Worm (Caenorhabditis elegans): ENCODE data around the gene cysl-3.

DNA sequence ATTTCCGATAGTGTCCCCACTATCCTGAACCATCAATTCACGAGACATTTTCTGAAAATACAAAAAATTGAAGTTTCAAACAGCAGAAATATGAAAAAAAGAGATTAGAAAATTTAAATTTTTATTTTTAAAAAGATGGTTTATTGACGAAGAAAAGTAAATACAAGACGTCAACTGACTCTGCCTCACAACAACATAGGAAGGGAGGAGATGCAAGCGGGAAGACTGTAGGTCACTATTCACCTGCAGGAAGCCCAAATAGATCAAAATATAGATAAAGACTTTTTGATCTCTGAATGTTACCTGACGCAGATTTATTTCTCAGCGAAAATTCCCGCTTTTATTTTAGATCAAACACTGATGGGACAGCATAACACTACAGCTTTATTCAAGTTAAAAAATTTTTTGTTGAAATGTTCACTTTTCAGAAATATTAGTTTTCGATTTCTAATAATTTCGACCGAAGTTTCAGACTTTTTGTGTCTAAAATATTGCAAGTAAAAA lies at the start of gene cysl-3:
- TF ChIP-seq ama-1 (optimal IDR thresholded peaks at IDR 0.05) (no peak), C08G9.2 (tag; optimal IDR thresholded peaks at IDR 0.05) (no peak), ceh-9 (tag; optimal IDR thresholded peaks at IDR 0.05) (no peak)

All from whole organism, late embryonic.